Worm (Caenorhabditis elegans): ENCODE results near the gene C17C3.3.

ce11 chrII:5537524-5537923, 24.0 kb upstream of the C17C3.3 start, which contains the start of gene C17C3.11:
- TF ChIP-seq ceh-100 (GFP tag; IDR thresholded peaks at IDR 0.05) (no peak), hlh-26 (GFP tag; conservative IDR thresholded peaks at IDR 0.05) (no peak), sea-2 (GFP tag; IDR thresholded peaks at IDR 0.05) (no peak), Y95B8A.8 (GFP tag; IDR thresholded peaks at IDR 0.05) (no peak), ama-1 (optimal IDR thresholded peaks at IDR 0.05) (no peak), ama-1 (GFP tag; optimal IDR thresholded peaks at IDR 0.05) (no peak), ceh-91 (GFP tag; IDR thresholded peaks at IDR 0.05) (no peak), nfyb-1 (GFP tag; IDR thresholded peaks at IDR 0.05) (no peak), Y53G8AR.9 (GFP tag; conservative IDR thresholded peaks at IDR 0.05) (no peak), snpc-4 (GFP tag; optimal IDR thresholded peaks at IDR 0.05) (no peak), snpc-4 (tag; optimal IDR thresholded peaks at IDR 0.05) (no peak), die-1 (tag; optimal IDR thresholded peaks at IDR 0.05) (no peak), nhr-120 (GFP tag; IDR thresholded peaks at IDR 0.05) (no peak)
